Fruit fly (Drosophila melanogaster): ENCODE measurements around the gene crp.
A peak's percentile ranks its signal among the peaks of the same experiment; 100 is the strongest.

The crp gene

dm6 chr2L:16269232-16270134, 18.0 kb downstream of the crp start (continued):
- TF ChIP-seq zen2 (GFP tag; IDR thresholded peaks at IDR 0.05; ENCODE audit: partially characterized antibody), result no peak
- peak; percentile 43 for TF ChIP-seq ERR (GFP tag; optimal IDR thresholded peaks at IDR 0.05)
- TF ChIP-seq Hr78 (GFP tag; optimal IDR thresholded peaks at IDR 0.05), result peak in 1 of 2 experiments; percentile 13
- peak; percentile 94 to 100 for TF ChIP-seq Trl (optimal IDR thresholded peaks at IDR 0.05)
- peak; percentile 82 for TF ChIP-seq Trl (GFP tag; optimal IDR thresholded peaks at IDR 0.05)
- TF ChIP-seq CG3838 (GFP tag; optimal IDR thresholded peaks at IDR 0.05), result peak; percentile 99
- peak; percentile 74 for TF ChIP-seq CG15011 (GFP tag; optimal IDR thresholded peaks at IDR 0.05)
- TF ChIP-seq CG12391 (tag; optimal IDR thresholded peaks at IDR 0.05), result peak; percentile 73
- no peak for TF ChIP-seq CG15696 (tag; optimal IDR thresholded peaks at IDR 0.05)
- no peak for TF ChIP-seq chm (GFP tag; IDR thresholded peaks at IDR 0.05)
- no peak for TF ChIP-seq CG7786 (GFP tag; optimal IDR thresholded peaks at IDR 0.05)
- TF ChIP-seq CG15269 (tag; optimal IDR thresholded peaks at IDR 0.05), result peak; percentile 57
- TF ChIP-seq CG7987 (GFP tag; optimal IDR thresholded peaks at IDR 0.05), result peak; percentile 95
- no peak for TF ChIP-seq Hr39 (optimal IDR thresholded peaks at IDR 0.05)
- TF ChIP-seq onecut (GFP tag; IDR thresholded peaks at IDR 0.05), result peak; percentile 87
- peak; percentile 72 for TF ChIP-seq gro (GFP tag; optimal IDR thresholded peaks at IDR 0.05)
- no peak for TF ChIP-seq zfh1 (GFP tag; IDR thresholded peaks at IDR 0.05)
- TF ChIP-seq gce (GFP tag; IDR thresholded peaks at IDR 0.05), result no peak
- TF ChIP-seq pho (GFP tag; optimal IDR thresholded peaks at IDR 0.05), result peak; percentile 29
- TF ChIP-seq peb (GFP tag; IDR thresholded peaks at IDR 0.05), result no peak
- no peak for TF ChIP-seq klu (GFP tag; IDR thresholded peaks at IDR 0.05)
- TF ChIP-seq HLHmδ (GFP tag; optimal IDR thresholded peaks at IDR 0.05), result peak; percentile 92
- TF ChIP-seq CG17912 (GFP tag; optimal IDR thresholded peaks at IDR 0.05), result peak; percentile 92
- TF ChIP-seq Chrac-16 (GFP tag; optimal IDR thresholded peaks at IDR 0.05), result no peak
- TF ChIP-seq sima (GFP tag; optimal IDR thresholded peaks at IDR 0.05), result no peak
- no peak for TF ChIP-seq Rx (GFP tag; IDR thresholded peaks at IDR 0.05)
- no peak for TF ChIP-seq usp (GFP tag; optimal IDR thresholded peaks at IDR 0.05)
- no peak for TF ChIP-seq Awh (GFP tag; IDR thresholded peaks at IDR 0.05)
- no peak for TF ChIP-seq lov (optimal IDR thresholded peaks at IDR 0.05)
- no peak for TF ChIP-seq lov (GFP tag; IDR thresholded peaks at IDR 0.05)
- no peak for TF ChIP-seq CG9215 (GFP tag; IDR thresholded peaks at IDR 0.05)
- TF ChIP-seq CG14860 (GFP tag; IDR thresholded peaks at IDR 0.05; ENCODE audit: partially characterized antibody), result no peak
- TF ChIP-seq E2f2 (GFP tag; IDR thresholded peaks at IDR 0.05), result no peak
- no peak for TF ChIP-seq Aef1 (GFP tag; IDR thresholded peaks at IDR 0.05)
- peak; percentile 48 for TF ChIP-seq btn (GFP tag; optimal IDR thresholded peaks at IDR 0.05)
- no peak for TF ChIP-seq z (GFP tag; IDR thresholded peaks at IDR 0.05)
- peak; percentile 15 for TF ChIP-seq D19A (tag; optimal IDR thresholded peaks at IDR 0.05)
- no peak for TF ChIP-seq dati (GFP tag; IDR thresholded peaks at IDR 0.05)
- no peak for TF ChIP-seq CG1024 (GFP tag; IDR thresholded peaks at IDR 0.05)
- TF ChIP-seq CG4424 (GFP tag; optimal IDR thresholded peaks at IDR 0.05), result peak; percentile 33
- peak; percentile 91 for TF ChIP-seq Max (GFP tag; optimal IDR thresholded peaks at IDR 0.05)
- TF ChIP-seq shn (GFP tag; optimal IDR thresholded peaks at IDR 0.05), result no peak
- TF ChIP-seq CG12942 (GFP tag; optimal IDR thresholded peaks at IDR 0.05), result no peak
- peak; percentile 83 for TF ChIP-seq CG12659 (GFP tag; optimal IDR thresholded peaks at IDR 0.05)
- TF ChIP-seq Lhr (GFP tag; optimal IDR thresholded peaks at IDR 0.05), result peak; percentile 13
- TF ChIP-seq CG16815 (GFP tag; optimal IDR thresholded peaks at IDR 0.05), result no peak
- peak; percentile 92 for TF ChIP-seq sqz (GFP tag; optimal IDR thresholded peaks at IDR 0.05)
- TF ChIP-seq YL-1 (GFP tag; optimal IDR thresholded peaks at IDR 0.05), result peak; percentile 98
- no peak for TF ChIP-seq wdn (GFP tag; IDR thresholded peaks at IDR 0.05)
- TF ChIP-seq ftz-f1 (GFP tag; optimal IDR thresholded peaks at IDR 0.05), result peak; percentile 45
- no peak for TF ChIP-seq CG4282 (GFP tag; optimal IDR thresholded peaks at IDR 0.05)

All from whole organism, embryonic.